Fruit fly (Drosophila melanogaster): ENCODE data around the gene DCX-EMAP.

- TF ChIP-seq Mrtf (GFP tag; IDR thresholded peaks at IDR 0.05) (no peak), Dref (GFP tag; IDR thresholded peaks at IDR 0.05) (no peak), Taf1 (GFP tag; IDR thresholded peaks at IDR 0.05) (no peak), Asciz (GFP tag; optimal IDR thresholded peaks at IDR 0.05) (no peak)
These were observed 69.6 kb downstream of the DCX-EMAP start for dm6 chr3L:14973251-14973625.
